Worm (Caenorhabditis elegans): ENCODE results near the gene col-146.

DNA sequence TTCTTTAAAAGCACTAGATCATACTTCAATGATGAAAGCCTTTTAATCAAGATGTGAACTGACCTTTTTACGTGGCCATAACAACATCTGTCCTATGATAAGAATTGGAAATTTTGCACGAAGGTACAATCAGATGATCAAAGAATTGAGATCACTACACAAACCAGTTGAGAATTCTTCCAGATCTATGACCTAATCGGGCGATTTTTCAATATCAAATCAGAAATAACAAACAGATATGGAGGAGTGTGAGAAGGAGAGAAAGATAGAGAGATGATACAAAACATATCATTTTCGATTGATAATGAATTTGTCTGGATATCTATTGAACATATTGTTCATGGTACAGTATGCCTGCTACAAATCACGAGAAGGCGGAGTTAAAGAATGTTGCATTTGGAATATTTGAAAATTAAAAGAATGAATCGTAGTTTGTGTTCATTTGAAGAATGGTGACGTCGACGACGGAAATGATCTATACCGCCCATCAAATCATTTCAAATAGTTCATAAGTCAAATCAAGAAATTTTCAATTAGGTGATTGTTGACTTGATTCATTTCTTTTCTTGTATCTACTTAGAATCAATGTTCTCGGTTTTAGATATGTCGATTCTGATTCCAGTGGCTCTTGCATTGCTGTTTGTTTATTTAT, 24.5 kb downstream of the col-146 start, which contains the start of gene cyp-29A4:
- no peak for TF ChIP-seq flt-1 (GFP tag; IDR thresholded peaks at IDR 0.05)
- TF ChIP-seq ztf-23 (GFP tag; IDR thresholded peaks at IDR 0.05), result no peak
- TF ChIP-seq med-1 (GFP tag; optimal IDR thresholded peaks at IDR 0.05; ENCODE audit: insufficient read depth), result no peak
- no peak for TF ChIP-seq ref-1 (GFP tag; conservative IDR thresholded peaks at IDR 0.05)
- no peak for TF ChIP-seq klf-2 (GFP tag; conservative IDR thresholded peaks at IDR 0.05)
